Worm (Caenorhabditis elegans): ENCODE measurements around the gene W02A2.5.

The W02A2.5 gene

DNA sequence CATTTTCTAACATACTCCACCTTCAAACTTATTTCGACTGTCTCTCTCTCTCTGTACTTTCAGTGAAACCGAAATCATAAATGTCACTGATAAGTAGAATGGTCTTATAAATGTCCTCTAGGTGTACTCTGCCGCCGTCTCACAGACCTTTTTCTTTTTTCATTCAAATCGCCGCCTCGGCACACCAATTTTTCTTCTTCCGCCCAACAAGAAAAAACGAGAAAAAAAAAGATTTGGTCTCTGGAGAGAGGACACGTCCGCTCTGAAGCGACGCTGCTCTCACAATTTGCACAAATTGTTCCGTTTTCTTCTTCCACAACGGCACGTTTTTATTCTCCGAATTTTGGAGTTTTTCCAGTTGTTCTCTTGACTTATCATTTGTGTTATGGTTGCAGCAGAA is 29.5 kb upstream of the W02A2.5 start:
- TF ChIP-seq nhr-129 (tag; optimal IDR thresholded peaks at IDR 0.05) (peak; percentile 36), dmd-4 (tag; optimal IDR thresholded peaks at IDR 0.05) (no peak), sma-9 (GFP tag; optimal IDR thresholded peaks at IDR 0.05) (peak; percentile 3), sma-9 (tag; optimal IDR thresholded peaks at IDR 0.05) (no peak), F13H6.1 (tag; optimal IDR thresholded peaks at IDR 0.05) (no peak), snpc-4 (tag; optimal IDR thresholded peaks at IDR 0.05) (no peak), fos-1 (tag; optimal IDR thresholded peaks at IDR 0.05) (peak; percentile 4), Y55F3AM.14 (GFP tag; optimal IDR thresholded peaks at IDR 0.05) (no peak), alr-1 (tag; optimal IDR thresholded peaks at IDR 0.05) (no peak), peb-1 (tag; optimal IDR thresholded peaks at IDR 0.05) (no peak), unc-39 (tag; optimal IDR thresholded peaks at IDR 0.05) (no peak), nhr-10 (tag; optimal IDR thresholded peaks at IDR 0.05) (no peak), egl-27 (tag; optimal IDR thresholded peaks at IDR 0.05) (no peak), ZK546.5 (tag; optimal IDR thresholded peaks at IDR 0.05) (no peak), gmeb-1 (tag; optimal IDR thresholded peaks at IDR 0.05) (no peak), elt-3 (tag; optimal IDR thresholded peaks at IDR 0.05) (no peak), nhr-11 (tag; optimal IDR thresholded peaks at IDR 0.05) (no peak), nhr-23 (tag; optimal IDR thresholded peaks at IDR 0.05) (no peak)

DNA sequence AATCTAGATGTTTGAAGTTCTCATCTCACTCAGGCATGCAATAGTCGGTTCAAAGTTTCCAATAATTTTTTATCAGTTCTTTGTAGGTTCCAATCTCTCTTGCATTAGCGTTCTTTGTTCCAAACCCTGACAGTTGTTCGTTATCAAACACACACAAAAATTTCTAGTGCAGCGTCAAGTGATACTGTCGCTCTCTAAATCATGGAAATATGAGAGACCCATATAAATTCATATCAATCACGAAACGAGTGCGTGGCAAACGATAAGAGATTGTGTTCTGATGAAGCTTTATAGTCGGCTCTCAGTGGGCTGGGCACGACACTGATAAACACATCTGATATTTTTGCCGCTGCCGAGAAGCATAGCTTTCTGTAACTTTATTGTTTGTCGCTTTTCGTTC is 28.5 kb upstream of the W02A2.5 start:
- TF ChIP-seq sma-3 (GFP tag; optimal IDR thresholded peaks at IDR 0.05) (peak; percentile 23), ZK546.5 (tag; optimal IDR thresholded peaks at IDR 0.05) (no peak), nhr-10 (tag; optimal IDR thresholded peaks at IDR 0.05) (no peak), Y55F3AM.14 (GFP tag; optimal IDR thresholded peaks at IDR 0.05) (no peak), crh-2 (tag; optimal IDR thresholded peaks at IDR 0.05) (peak; percentile 93), nhr-11 (tag; optimal IDR thresholded peaks at IDR 0.05) (no peak), unc-39 (tag; optimal IDR thresholded peaks at IDR 0.05) (no peak), mdl-1 (tag; optimal IDR thresholded peaks at IDR 0.05) (no peak), ztf-11 (tag; optimal IDR thresholded peaks at IDR 0.05) (no peak), aly-2 (tag; optimal IDR thresholded peaks at IDR 0.05) (no peak), C34F6.9 (tag; optimal IDR thresholded peaks at IDR 0.05) (peak; percentile 9), ceh-16 (tag; optimal IDR thresholded peaks at IDR 0.05) (no peak), ztf-1 (GFP tag; conservative IDR thresholded peaks at IDR 0.05) (no peak), peb-1 (tag; optimal IDR thresholded peaks at IDR 0.05) (no peak), nhr-25 (tag; optimal IDR thresholded peaks at IDR 0.05) (no peak), unc-62 (GFP tag; optimal IDR thresholded peaks at IDR 0.05) (no peak), gmeb-1 (tag; optimal IDR thresholded peaks at IDR 0.05) (no peak), dmd-4 (tag; optimal IDR thresholded peaks at IDR 0.05) (no peak), mab-5 (tag; optimal IDR thresholded peaks at IDR 0.05) (no peak), nhr-237 (tag; optimal IDR thresholded peaks at IDR 0.05) (no peak), nhr-12 (tag; optimal IDR thresholded peaks at IDR 0.05) (no peak), elt-3 (tag; optimal IDR thresholded peaks at IDR 0.05) (no peak), sma-9 (GFP tag; optimal IDR thresholded peaks at IDR 0.05) (peak; percentile 73), sma-9 (tag; optimal IDR thresholded peaks at IDR 0.05) (no peak), ama-1 (optimal IDR thresholded peaks at IDR 0.05) (no peak), sem-4 (tag; optimal IDR thresholded peaks at IDR 0.05) (no peak), skn-1 (tag; optimal IDR thresholded peaks at IDR 0.05) (no peak), ztf-4 (tag; optimal IDR thresholded peaks at IDR 0.05) (no peak), nhr-21 (tag; optimal IDR thresholded peaks at IDR 0.05) (peak; percentile 0), nhr-6 (tag; optimal IDR thresholded peaks at IDR 0.05) (no peak), unc-55 (GFP tag; optimal IDR thresholded peaks at IDR 0.05) (no peak), blmp-1 (tag; optimal IDR thresholded peaks at IDR 0.05; ENCODE audit: insufficient read depth) (no peak), nhr-77 (tag; optimal IDR thresholded peaks at IDR 0.05) (no peak), elt-1 (tag; optimal IDR thresholded peaks at IDR 0.05) (no peak), alr-1 (tag; optimal IDR thresholded peaks at IDR 0.05) (no peak), lsy-2 (tag; optimal IDR thresholded peaks at IDR 0.05) (peak in 1 of 2 experiments; percentile 8), egl-27 (tag; optimal IDR thresholded peaks at IDR 0.05) (no peak), snpc-4 (tag; optimal IDR thresholded peaks at IDR 0.05) (no peak), nhr-23 (tag; optimal IDR thresholded peaks at IDR 0.05) (no peak), ceh-82 (tag; optimal IDR thresholded peaks at IDR 0.05) (no peak), lin-13 (GFP tag; optimal IDR thresholded peaks at IDR 0.05) (peak; percentile 11), F13H6.1 (tag; optimal IDR thresholded peaks at IDR 0.05) (peak; percentile 60), fos-1 (tag; optimal IDR thresholded peaks at IDR 0.05) (peak; percentile 88), R02D3.7 (tag; optimal IDR thresholded peaks at IDR 0.05) (no peak), lin-11 (tag; optimal IDR thresholded peaks at IDR 0.05) (no peak), zag-1 (tag; optimal IDR thresholded peaks at IDR 0.05) (no peak), nhr-129 (tag; optimal IDR thresholded peaks at IDR 0.05) (peak; percentile 22), lin-39 (tag; optimal IDR thresholded peaks at IDR 0.05) (no peak), mbf-1 (tag; optimal IDR thresholded peaks at IDR 0.05) (no peak)

All from whole organism, L2 larva.